Fruit fly (Drosophila melanogaster) whole organism, wandering third instar larva: ENCODE data around the gene Zip89B.

Experiments
- CG32264 ChIP-seq: fragments of 200-800 bp; sonication (Bioruptor generic); optimal IDR thresholded peaks from 2 replicates; lab custom pipeline; 2016; ENCODE audit warnings: missing biosample characterization, missing genetic modification characterization
- HLH106 ChIP-seq: fragments of 200-800 bp; optimal IDR thresholded peaks from 3 replicates; lab custom pipeline; 2019; ENCODE audit warnings: missing biosample characterization, mild to moderate bottlenecking, missing genetic modification characterization, moderate library complexity
- Hnf4 ChIP-seq: fragments of 200-800 bp; sonication (Bioruptor generic); optimal IDR thresholded peaks from 2 replicates; lab custom pipeline; 2016; ENCODE audit warnings: missing biosample characterization, mild to moderate bottlenecking, missing genetic modification characterization
- br ChIP-seq: fragments of 200-800 bp; sonication (Bioruptor generic); optimal IDR thresholded peaks from 2 replicates; lab custom pipeline; 2016; ENCODE audit warnings: missing biosample characterization, missing genetic modification characterization
- rgr ChIP-seq: fragments of 200-800 bp; sonication (Bioruptor generic); optimal IDR thresholded peaks from 3 replicates; lab custom pipeline; 2016; ENCODE audit warnings: missing biosample characterization, mild to moderate bottlenecking, missing genetic modification characterization

DNA sequence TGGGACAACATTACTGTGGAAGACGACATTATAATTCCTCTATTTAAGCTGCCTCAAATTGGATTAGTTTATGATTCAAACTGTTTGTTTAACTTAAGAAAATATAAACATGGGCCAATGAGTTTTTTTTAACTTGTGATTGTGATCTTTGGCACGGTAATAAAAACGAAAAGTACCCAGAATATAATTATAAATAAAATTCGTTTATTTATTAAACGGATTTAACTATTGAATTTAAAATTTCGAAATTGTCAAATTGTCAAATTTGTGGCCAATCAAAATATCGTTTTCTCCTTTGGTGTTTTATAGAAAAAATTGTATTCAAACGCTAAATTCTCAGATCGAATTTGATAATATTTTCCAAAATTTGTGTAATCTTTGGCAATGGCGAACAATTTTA is 38.8 kb upstream of the Zip89B start, which contains the start of gene Mst89B:
- TF ChIP-seq rgr, result no peak
- TF ChIP-seq Hnf4, result no peak
- no peak for TF ChIP-seq CG32264
- TF ChIP-seq HLH106 (tag; lab: Kevin White, UChicago), result no peak
- TF ChIP-seq br (GFP tag; lab: Kevin White, UChicago), result no peak
